Fruit fly (Drosophila melanogaster): ENCODE results near the gene CG7227.

Gene CG7227

DNA sequence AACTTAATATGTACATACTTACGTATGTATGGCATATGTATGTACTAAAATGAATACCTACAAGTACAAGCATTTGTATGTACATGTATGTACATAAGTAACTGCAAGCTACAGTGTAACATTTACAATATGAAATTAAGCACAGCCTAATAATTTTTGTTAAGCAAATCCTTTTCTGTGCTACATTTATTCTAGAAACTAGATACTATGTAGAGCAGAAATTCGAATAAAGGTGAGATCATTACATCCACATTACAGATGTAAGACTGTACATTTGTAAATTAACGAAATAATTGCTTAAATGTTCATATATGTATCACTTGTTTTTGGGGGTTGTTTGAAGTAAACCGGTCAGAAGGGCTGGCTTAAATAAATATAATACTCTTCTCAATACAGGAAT is 6.0 kb downstream of the CG7227 start:
- TF ChIP-seq CG15710 (tag; optimal IDR thresholded peaks at IDR 0.05) (peak; percentile 34), fd96Ca (GFP tag; IDR thresholded peaks at IDR 0.05) (no peak), gl (tag; optimal IDR thresholded peaks at IDR 0.05) (no peak), CG9948 (tag; optimal IDR thresholded peaks at IDR 0.05) (no peak), CG8159 (tag; optimal IDR thresholded peaks at IDR 0.05) (peak; percentile 1), CG17806 (tag; optimal IDR thresholded peaks at IDR 0.05) (peak; percentile 8)

DNA sequence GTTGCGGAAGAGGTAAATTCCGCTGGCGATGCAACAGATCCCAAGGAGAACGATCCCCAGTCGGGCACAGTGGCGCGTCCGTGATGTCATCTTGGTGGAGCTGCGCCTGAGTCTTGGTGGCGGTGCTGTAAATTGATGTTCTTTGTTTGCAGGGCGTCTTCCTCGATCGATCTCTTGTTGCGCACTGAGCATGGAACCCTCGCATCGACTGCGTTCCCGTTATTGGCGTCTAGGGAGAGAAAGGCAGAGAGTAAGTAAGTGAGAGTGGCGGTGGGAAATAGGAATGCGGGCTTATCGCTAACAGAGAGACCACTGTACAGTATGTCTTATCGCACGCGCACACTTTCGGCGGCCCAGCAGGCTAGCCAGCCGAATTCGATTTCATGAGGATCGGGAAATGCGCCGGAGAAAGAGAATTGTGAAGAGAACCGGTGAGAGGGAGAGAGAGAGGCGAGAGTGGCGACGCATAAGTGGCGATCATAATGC is 6.5 kb downstream of the CG7227 start:
- TF ChIP-seq CG8159 (tag; optimal IDR thresholded peaks at IDR 0.05): no peak
- TF ChIP-seq CG14655 (GFP tag; optimal IDR thresholded peaks at IDR 0.05): no peak
- TF ChIP-seq EcR (GFP tag; optimal IDR thresholded peaks at IDR 0.05): peak; percentile 26
- TF ChIP-seq CG9948 (tag; optimal IDR thresholded peaks at IDR 0.05): no peak
- TF ChIP-seq Snoo (tag; optimal IDR thresholded peaks at IDR 0.05): no peak
- peak; percentile 15; the same call in 1 of the 2 replicates for TF ChIP-seq CG32121 (GFP tag; IDR thresholded peaks at IDR 0.05)
- no peak for TF ChIP-seq CG15710 (tag; optimal IDR thresholded peaks at IDR 0.05)
- TF ChIP-seq CG8301 (tag; optimal IDR thresholded peaks at IDR 0.05): no peak
- no peak for TF ChIP-seq CG17806 (tag; optimal IDR thresholded peaks at IDR 0.05)
- TF ChIP-seq CG13204 (GFP tag; optimal IDR thresholded peaks at IDR 0.05): no peak
- TF ChIP-seq fd96Ca (GFP tag; IDR thresholded peaks at IDR 0.05): 0 out of 3 replicates have a peak, but pooled peaks have one; percentile 5
- TF ChIP-seq Ets98B (GFP tag; IDR thresholded peaks at IDR 0.05): peak; percentile 9; the same call in 1 of the 2 replicates
- no peak for TF ChIP-seq gl (tag; optimal IDR thresholded peaks at IDR 0.05)
- TF ChIP-seq rn (GFP tag; IDR thresholded peaks at IDR 0.05): no peak
- no peak for TF ChIP-seq D1 (tag; optimal IDR thresholded peaks at IDR 0.05)
- no peak for TF ChIP-seq Pif1B (GFP tag; optimal IDR thresholded peaks at IDR 0.05)
- TF ChIP-seq CG4496 (GFP tag; IDR thresholded peaks at IDR 0.05): peak; percentile 64; the same call in 1 of the 3 replicates
- TF ChIP-seq CG10348 (GFP tag; IDR thresholded peaks at IDR 0.05): no peak
- TF ChIP-seq Pif1A (GFP tag; optimal IDR thresholded peaks at IDR 0.05): no peak
- no peak for TF ChIP-seq CG34367 (tag; optimal IDR thresholded peaks at IDR 0.05)
- no peak for TF ChIP-seq CG12605 (GFP tag; IDR thresholded peaks at IDR 0.05)

- no peak for TF ChIP-seq Pif1B (GFP tag; optimal IDR thresholded peaks at IDR 0.05)
- TF ChIP-seq CG9948 (tag; optimal IDR thresholded peaks at IDR 0.05): no peak
- no peak for TF ChIP-seq EcR (GFP tag; optimal IDR thresholded peaks at IDR 0.05)
- TF ChIP-seq CG32121 (GFP tag; IDR thresholded peaks at IDR 0.05): no peak
- TF ChIP-seq Snoo (tag; optimal IDR thresholded peaks at IDR 0.05): no peak
- no peak for TF ChIP-seq D1 (tag; optimal IDR thresholded peaks at IDR 0.05)
- no peak for TF ChIP-seq CG8301 (tag; optimal IDR thresholded peaks at IDR 0.05)
- TF ChIP-seq CG12605 (GFP tag; IDR thresholded peaks at IDR 0.05): no peak
- TF ChIP-seq CG4496 (GFP tag; IDR thresholded peaks at IDR 0.05): no peak
- no peak for TF ChIP-seq CG17806 (tag; optimal IDR thresholded peaks at IDR 0.05)
- TF ChIP-seq Ets98B (GFP tag; IDR thresholded peaks at IDR 0.05): no peak
- TF ChIP-seq rn (GFP tag; IDR thresholded peaks at IDR 0.05): no peak
- TF ChIP-seq CG13204 (GFP tag; optimal IDR thresholded peaks at IDR 0.05): no peak
- TF ChIP-seq fd96Ca (GFP tag; IDR thresholded peaks at IDR 0.05): no peak
- no peak for TF ChIP-seq CG10348 (GFP tag; IDR thresholded peaks at IDR 0.05)
- no peak for TF ChIP-seq CG14655 (GFP tag; optimal IDR thresholded peaks at IDR 0.05)
Observed at dm6 chr2L:7990720-7991119, 7.2 kb downstream of the CG7227 start.

- TF ChIP-seq CG8301 (tag; optimal IDR thresholded peaks at IDR 0.05): no peak
- TF ChIP-seq CG12605 (GFP tag; IDR thresholded peaks at IDR 0.05): no peak
- TF ChIP-seq CG4496 (GFP tag; IDR thresholded peaks at IDR 0.05): no peak
- TF ChIP-seq CG8159 (tag; optimal IDR thresholded peaks at IDR 0.05): no peak
- no peak for TF ChIP-seq rn (GFP tag; IDR thresholded peaks at IDR 0.05)
- no peak for TF ChIP-seq D1 (tag; optimal IDR thresholded peaks at IDR 0.05)
- TF ChIP-seq Pif1B (GFP tag; optimal IDR thresholded peaks at IDR 0.05): no peak
- no peak for TF ChIP-seq CG9948 (tag; optimal IDR thresholded peaks at IDR 0.05)
- TF ChIP-seq fd96Ca (GFP tag; IDR thresholded peaks at IDR 0.05): no peak
- TF ChIP-seq Snoo (tag; optimal IDR thresholded peaks at IDR 0.05): no peak
- TF ChIP-seq CG13204 (GFP tag; optimal IDR thresholded peaks at IDR 0.05): no peak
- TF ChIP-seq EcR (GFP tag; optimal IDR thresholded peaks at IDR 0.05): no peak
- TF ChIP-seq CG15710 (tag; optimal IDR thresholded peaks at IDR 0.05): no peak
- no peak for TF ChIP-seq CG32121 (GFP tag; IDR thresholded peaks at IDR 0.05)
- TF ChIP-seq gl (tag; optimal IDR thresholded peaks at IDR 0.05): no peak
Observed at dm6 chr2L:7989868-7990267, 8.1 kb downstream of the CG7227 start.

DNA sequence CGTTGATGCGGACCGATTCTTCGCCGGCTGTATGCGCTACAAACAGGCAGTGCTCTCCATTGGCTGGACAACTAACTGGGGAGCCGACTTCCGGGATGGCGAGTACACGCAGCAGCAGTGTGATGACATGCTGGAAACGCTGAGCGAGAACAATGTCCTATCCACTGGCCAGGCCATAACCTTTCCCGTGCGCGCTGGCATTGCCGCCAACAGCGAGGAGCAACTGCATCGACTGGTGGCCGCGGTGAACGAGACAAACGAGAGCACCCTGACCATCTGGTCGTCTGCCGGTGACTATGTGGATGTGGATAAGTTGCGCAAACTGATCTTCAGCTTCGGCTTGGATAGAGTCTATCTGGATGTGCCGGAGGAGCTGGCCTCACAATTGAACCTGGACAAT is 11.7 kb downstream of the CG7227 start:
- TF ChIP-seq CG34367 (tag; optimal IDR thresholded peaks at IDR 0.05): no peak
- TF ChIP-seq rn (GFP tag; IDR thresholded peaks at IDR 0.05): no peak
- no peak for TF ChIP-seq CG15710 (tag; optimal IDR thresholded peaks at IDR 0.05)
- TF ChIP-seq CG10348 (GFP tag; IDR thresholded peaks at IDR 0.05): no peak
- TF ChIP-seq CG17806 (tag; optimal IDR thresholded peaks at IDR 0.05): no peak
- no peak for TF ChIP-seq CG12605 (GFP tag; IDR thresholded peaks at IDR 0.05)
- TF ChIP-seq gl (tag; optimal IDR thresholded peaks at IDR 0.05): no peak
- TF ChIP-seq EcR (GFP tag; optimal IDR thresholded peaks at IDR 0.05): no peak
- TF ChIP-seq Snoo (tag; optimal IDR thresholded peaks at IDR 0.05): no peak
- TF ChIP-seq Pif1A (GFP tag; optimal IDR thresholded peaks at IDR 0.05): no peak
- no peak for TF ChIP-seq CG13204 (GFP tag; optimal IDR thresholded peaks at IDR 0.05)
- TF ChIP-seq CG9948 (tag; optimal IDR thresholded peaks at IDR 0.05): no peak
- TF ChIP-seq CG8159 (tag; optimal IDR thresholded peaks at IDR 0.05): no peak
- TF ChIP-seq CG14655 (GFP tag; optimal IDR thresholded peaks at IDR 0.05): no peak
- no peak for TF ChIP-seq Pif1B (GFP tag; optimal IDR thresholded peaks at IDR 0.05)
- TF ChIP-seq CG4496 (GFP tag; IDR thresholded peaks at IDR 0.05): no peak
- TF ChIP-seq D1 (tag; optimal IDR thresholded peaks at IDR 0.05): no peak

dm6 chr2L:7984889-7985514 is 12.9 kb downstream of the CG7227 start:
- TF ChIP-seq Pif1B (GFP tag; optimal IDR thresholded peaks at IDR 0.05) (peak; percentile 66), fd96Ca (GFP tag; IDR thresholded peaks at IDR 0.05) (peak; percentile 58; the same call in 1 of the 3 replicates), CG14655 (GFP tag; optimal IDR thresholded peaks at IDR 0.05) (peak; percentile 67), CG15710 (tag; optimal IDR thresholded peaks at IDR 0.05) (peak; percentile 30), Snoo (tag; optimal IDR thresholded peaks at IDR 0.05) (peak; percentile 55), CG8159 (tag; optimal IDR thresholded peaks at IDR 0.05) (peak; percentile 62), EcR (GFP tag; optimal IDR thresholded peaks at IDR 0.05) (peak; percentile 55), D1 (tag; optimal IDR thresholded peaks at IDR 0.05) (no peak), CG8301 (tag; optimal IDR thresholded peaks at IDR 0.05) (peak; percentile 57), Pif1A (GFP tag; optimal IDR thresholded peaks at IDR 0.05) (peak; percentile 68), CG10348 (GFP tag; IDR thresholded peaks at IDR 0.05) (no peak), CG4496 (GFP tag; IDR thresholded peaks at IDR 0.05) (peak; percentile 78; the same call in 2 of the 3 replicates), CG9948 (tag; optimal IDR thresholded peaks at IDR 0.05) (peak; percentile 35), CG17806 (tag; optimal IDR thresholded peaks at IDR 0.05) (peak; percentile 30), CG34367 (tag; optimal IDR thresholded peaks at IDR 0.05) (no peak), CG13204 (GFP tag; optimal IDR thresholded peaks at IDR 0.05) (peak; percentile 4), Ets98B (GFP tag; IDR thresholded peaks at IDR 0.05) (peak; percentile 29; the same call in 1 of the 2 replicates), rn (GFP tag; IDR thresholded peaks at IDR 0.05) (0 out of 2 replicates have a peak, but pooled peaks have one; percentile 24), CG12605 (GFP tag; IDR thresholded peaks at IDR 0.05) (0 out of 2 replicates have a peak, but pooled peaks have one; percentile 35), CG32121 (GFP tag; IDR thresholded peaks at IDR 0.05) (peak; percentile 56; the same call in 1 of the 2 replicates), gl (tag; optimal IDR thresholded peaks at IDR 0.05) (no peak)

All from whole organism, pupa.